Worm (Caenorhabditis elegans): Measurements from ENCODE around the gene nol-56.

ce11 chrV:10339200-10339599, 13.6 kb downstream of the nol-56 start, which contains the start of gene K07C5.2:
- TF ChIP-seq hlh-30 (tag; optimal IDR thresholded peaks at IDR 0.05; ENCODE audit: insufficient read depth), result no peak
- no peak for TF ChIP-seq nhr-10 (tag; optimal IDR thresholded peaks at IDR 0.05)
- TF ChIP-seq pqm-1 (tag; optimal IDR thresholded peaks at IDR 0.05), result no peak
- TF ChIP-seq zag-1 (tag; optimal IDR thresholded peaks at IDR 0.05), result no peak
- TF ChIP-seq T20F7.1 (GFP tag; optimal IDR thresholded peaks at IDR 0.05), result no peak
- no peak for TF ChIP-seq nhr-76 (tag; optimal IDR thresholded peaks at IDR 0.05)
- TF ChIP-seq daf-12 (tag; optimal IDR thresholded peaks at IDR 0.05), result no peak
- no peak for TF ChIP-seq lin-39 (tag; optimal IDR thresholded peaks at IDR 0.05)
- TF ChIP-seq tag-97 (GFP tag; IDR thresholded peaks at IDR 0.05), result no peak
- no peak for TF ChIP-seq egl-27 (tag; optimal IDR thresholded peaks at IDR 0.05)

Data from whole organism, L4 larva.